Worm (Caenorhabditis elegans): ENCODE measurements around the gene F07C4.11.

- no peak for TF ChIP-seq let-526 (GFP tag; IDR thresholded peaks at IDR 0.05)
- no peak for TF ChIP-seq madf-6 (GFP tag; IDR thresholded peaks at IDR 0.05)
- TF ChIP-seq nhr-179 (tag; optimal IDR thresholded peaks at IDR 0.05): no peak
- TF ChIP-seq ceh-40 (GFP tag; IDR thresholded peaks at IDR 0.05): no peak
- no peak for TF ChIP-seq madf-8 (GFP tag; conservative IDR thresholded peaks at IDR 0.05)
Observed at ce11 chrV:7641718-7642117, 1.6 kb downstream of the F07C4.11 start.

Data from whole organism, young adult.